Fruit fly (Drosophila melanogaster): ENCODE data around the gene CG3808.

CG3808 gene

dm6 chr3L:18996030-18996773 is 4.2 kb downstream of the CG3808 start (continued):
- TF ChIP-seq dysf (GFP tag; IDR thresholded peaks at IDR 0.05) (peak; percentile 85), Xrp1 (GFP tag; IDR thresholded peaks at IDR 0.05) (no peak), Hr3 (GFP tag; optimal IDR thresholded peaks at IDR 0.05) (peak; percentile 50), CG14014 (GFP tag; IDR thresholded peaks at IDR 0.05) (0 out of 2 replicates have a peak, but pooled peaks have one; percentile 53), gt (GFP tag; IDR thresholded peaks at IDR 0.05) (no peak), CG16779 (GFP tag; IDR thresholded peaks at IDR 0.05) (no peak), grau (tag; optimal IDR thresholded peaks at IDR 0.05) (peak; percentile 72), Hmr (GFP tag; optimal IDR thresholded peaks at IDR 0.05) (peak; percentile 80), B-H1 (GFP tag; IDR thresholded peaks at IDR 0.05) (peak; percentile 30), sima (GFP tag; optimal IDR thresholded peaks at IDR 0.05) (peak; percentile 7), CG13296 (GFP tag; optimal IDR thresholded peaks at IDR 0.05) (no peak), D (optimal IDR thresholded peaks at IDR 0.05) (no peak), D (GFP tag; optimal IDR thresholded peaks at IDR 0.05) (peak; percentile 69), ATbp (GFP tag; optimal IDR thresholded peaks at IDR 0.05) (peak; percentile 27), prd (optimal IDR thresholded peaks at IDR 0.05) (no peak), prd (GFP tag; IDR thresholded peaks at IDR 0.05) (peak; percentile 74), gsb (GFP tag; IDR thresholded peaks at IDR 0.05) (peak; percentile 51; the same call in 1 of the 2 replicates), org-1 (GFP tag; optimal IDR thresholded peaks at IDR 0.05) (peak; percentile 83), sc (optimal IDR thresholded peaks at IDR 0.05) (no peak), sc (GFP tag; optimal IDR thresholded peaks at IDR 0.05) (peak; percentile 50), CG3995 (GFP tag; optimal IDR thresholded peaks at IDR 0.05) (peak; percentile 34), mld (GFP tag; IDR thresholded peaks at IDR 0.05; ENCODE audit: partially characterized antibody) (no peak), Adf1 (GFP tag; IDR thresholded peaks at IDR 0.05) (peak; percentile 71), Kr (GFP tag; optimal IDR thresholded peaks at IDR 0.05) (no peak), fd64A (GFP tag; optimal IDR thresholded peaks at IDR 0.05) (peak; percentile 40), CG9609 (GFP tag; optimal IDR thresholded peaks at IDR 0.05) (peak; percentile 48), usp (GFP tag; optimal IDR thresholded peaks at IDR 0.05) (no peak), tio (GFP tag; optimal IDR thresholded peaks at IDR 0.05) (peak; percentile 86), Scr (GFP tag; IDR thresholded peaks at IDR 0.05; ENCODE audit: partially characterized antibody) (peak; percentile 43; the same call in 1 of the 2 replicates), knrl (GFP tag; IDR thresholded peaks at IDR 0.05; ENCODE audit: partially characterized antibody) (no peak), CG10654 (GFP tag; optimal IDR thresholded peaks at IDR 0.05) (peak; percentile 19), D19A (tag; optimal IDR thresholded peaks at IDR 0.05) (peak; percentile 53), Bgb (GFP tag; IDR thresholded peaks at IDR 0.05; ENCODE audit: partially characterized antibody) (peak; percentile 58; the same call in 1 of the 2 replicates), sens-2 (GFP tag; IDR thresholded peaks at IDR 0.05) (no peak), CG18619 (GFP tag; optimal IDR thresholded peaks at IDR 0.05) (peak; percentile 80), slou (GFP tag; optimal IDR thresholded peaks at IDR 0.05) (peak; percentile 73), HLH4C (GFP tag; IDR thresholded peaks at IDR 0.05; ENCODE audit: partially characterized antibody) (no peak), CG1832 (GFP tag; optimal IDR thresholded peaks at IDR 0.05) (no peak), CG5180 (GFP tag; optimal IDR thresholded peaks at IDR 0.05) (peak; percentile 25), CG17385 (GFP tag; optimal IDR thresholded peaks at IDR 0.05) (peak; percentile 55), CG12744 (GFP tag; optimal IDR thresholded peaks at IDR 0.05) (no peak), repo (GFP tag; optimal IDR thresholded peaks at IDR 0.05) (no peak), CG15479 (GFP tag; optimal IDR thresholded peaks at IDR 0.05) (no peak), CG9817 (tag; optimal IDR thresholded peaks at IDR 0.05) (peak; percentile 54), Sox100B (GFP tag; optimal IDR thresholded peaks at IDR 0.05) (peak; percentile 78), Ets65A (GFP tag) (peak; percentile 94), klu (GFP tag; IDR thresholded peaks at IDR 0.05) (peak; percentile 73), Hmx (GFP tag; optimal IDR thresholded peaks at IDR 0.05) (peak; percentile 54), slp2 (GFP tag; optimal IDR thresholded peaks at IDR 0.05) (peak; percentile 43), CG7963 (GFP tag; IDR thresholded peaks at IDR 0.05; ENCODE audit: partially characterized antibody) (no peak)
